Worm (Caenorhabditis elegans): ENCODE measurements around the gene fbxb-24.

The fbxb-24 gene

ce11 chrIII:11908660-11909059 lies at the start of gene fbxb-24:
TSS of gene fbxb-24 (plus strand) at chrIII:11908960.
- TF ChIP-seq ets-4 (tag; optimal IDR thresholded peaks at IDR 0.05) (no peak), che-1 (tag; optimal IDR thresholded peaks at IDR 0.05) (no peak), hlh-8 (tag; optimal IDR thresholded peaks at IDR 0.05) (no peak), ceh-31 (tag; optimal IDR thresholded peaks at IDR 0.05) (no peak), T23F11.4 (GFP tag; optimal IDR thresholded peaks at IDR 0.05) (no peak), pag-3 (tag; optimal IDR thresholded peaks at IDR 0.05; ENCODE audit: borderline replicate concordance) (no peak), ceh-45 (GFP tag; IDR thresholded peaks at IDR 0.05) (no peak), nhr-232 (tag; optimal IDR thresholded peaks at IDR 0.05) (no peak), nhr-11 (tag; optimal IDR thresholded peaks at IDR 0.05) (no peak), tbx-2 (tag; optimal IDR thresholded peaks at IDR 0.05) (no peak), ceh-6 (GFP tag; optimal IDR thresholded peaks at IDR 0.05) (no peak), ceh-48 (tag; optimal IDR thresholded peaks at IDR 0.05) (no peak), K09A11.1 (tag; optimal IDR thresholded peaks at IDR 0.05; ENCODE audit: insufficient read depth) (no peak), hlh-6 (tag; optimal IDR thresholded peaks at IDR 0.05) (no peak)

DNA sequence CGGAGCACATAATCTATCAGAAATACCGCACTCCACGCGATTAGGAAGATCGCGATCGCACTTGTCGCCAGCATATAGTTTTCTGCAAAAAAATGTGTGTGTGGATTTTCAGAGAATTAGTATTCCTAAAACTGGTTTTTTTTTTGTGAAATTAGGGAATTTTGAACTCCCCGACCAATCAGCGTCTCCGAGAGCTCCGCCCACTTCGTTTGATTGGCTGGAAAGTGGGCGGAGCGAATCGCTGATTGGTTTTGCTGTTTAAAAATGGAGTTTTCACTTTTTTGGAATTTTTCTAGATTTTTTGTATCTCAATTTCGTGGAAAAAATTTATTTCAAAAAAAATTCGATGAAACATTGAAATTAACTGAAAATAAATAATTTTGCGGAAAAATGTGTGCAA lies 47.6 kb upstream of the fbxb-24 start:
- TF ChIP-seq ceh-9 (tag; optimal IDR thresholded peaks at IDR 0.05) (no peak), ceh-31 (tag; optimal IDR thresholded peaks at IDR 0.05) (no peak), hlh-13 (GFP tag; optimal IDR thresholded peaks at IDR 0.05) (no peak), nfya-1 (tag; optimal IDR thresholded peaks at IDR 0.05) (peak; percentile 91), K09A11.1 (tag; optimal IDR thresholded peaks at IDR 0.05; ENCODE audit: insufficient read depth) (no peak)

DNA sequence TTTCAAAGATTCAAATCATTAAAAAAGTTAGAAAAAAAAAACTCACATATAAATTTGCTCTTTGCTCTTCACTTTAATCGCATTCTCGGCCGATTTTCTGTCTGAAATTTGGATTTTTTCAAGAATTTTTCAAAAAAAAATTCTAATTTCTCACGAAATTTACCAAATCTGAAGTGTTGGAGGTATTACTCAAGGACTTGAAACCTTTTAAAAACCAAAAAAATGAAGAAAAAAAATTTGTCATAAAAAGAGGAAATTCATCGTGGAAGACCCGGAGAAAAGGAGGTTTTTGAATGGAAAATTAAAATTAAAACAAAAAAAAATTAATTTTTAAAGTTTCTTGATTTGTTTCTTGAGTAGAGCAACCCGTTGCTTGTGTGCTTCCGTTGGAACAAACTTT lies 46.6 kb upstream of the fbxb-24 start, which contains the start of gene Y56A3A.2:
Gene Y56A3A.2 (minus strand): TSS at position 101 of the 400 bp plus-strand sequence.
- TF ChIP-seq hlh-30 (tag; optimal IDR thresholded peaks at IDR 0.05; ENCODE audit: insufficient read depth) (no peak), ceh-18 (tag; optimal IDR thresholded peaks at IDR 0.05) (no peak), dmd-4 (tag; optimal IDR thresholded peaks at IDR 0.05; ENCODE audit: borderline replicate concordance) (no peak), ceh-9 (tag; optimal IDR thresholded peaks at IDR 0.05) (no peak), fkh-10 (GFP tag; optimal IDR thresholded peaks at IDR 0.05) (no peak), pros-1 (tag; optimal IDR thresholded peaks at IDR 0.05) (no peak), hlh-13 (GFP tag; optimal IDR thresholded peaks at IDR 0.05) (no peak), ceh-2 (tag; optimal IDR thresholded peaks at IDR 0.05) (no peak), tbx-2 (tag; optimal IDR thresholded peaks at IDR 0.05) (no peak), gmeb-2 (tag; optimal IDR thresholded peaks at IDR 0.05) (no peak), unc-42 (tag; optimal IDR thresholded peaks at IDR 0.05) (no peak), ztf-16 (tag; optimal IDR thresholded peaks at IDR 0.05) (no peak)

DNA sequence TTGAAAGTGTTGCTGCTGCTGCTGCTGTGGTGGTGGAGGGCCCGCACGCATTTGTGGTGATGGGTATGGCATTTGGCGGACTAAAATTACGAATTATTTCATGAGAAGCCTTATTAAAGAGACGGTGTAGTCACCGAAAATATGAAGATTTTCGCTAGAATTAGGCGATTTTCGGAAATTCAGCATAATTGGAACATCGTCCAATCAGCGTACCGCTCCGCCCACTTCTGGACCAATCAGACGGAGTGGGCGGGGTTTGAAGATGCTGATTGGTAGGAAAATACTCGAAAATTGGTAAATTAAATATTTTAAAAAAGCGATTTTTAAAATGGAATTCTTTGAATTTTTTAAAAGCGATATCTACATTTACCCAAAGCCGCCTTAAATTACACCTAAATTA lies 42.6 kb upstream of the fbxb-24 start:
- TF ChIP-seq pqm-1 (tag; optimal IDR thresholded peaks at IDR 0.05) (no peak), nfya-1 (tag; optimal IDR thresholded peaks at IDR 0.05) (peak; percentile 46)

- TF ChIP-seq nfya-1 (tag; optimal IDR thresholded peaks at IDR 0.05) (no peak), sox-2 (GFP tag; IDR thresholded peaks at IDR 0.05) (no peak)
Observed at ce11 chrIII:11869231-11869912, 39.4 kb upstream of the fbxb-24 start, which contains the start of gene taf-12. TSS of gene taf-12 (minus strand) at chrIII:11869281.

- TF ChIP-seq elt-2 (tag; optimal IDR thresholded peaks at IDR 0.05) (peak; percentile 53), ceh-18 (tag; optimal IDR thresholded peaks at IDR 0.05) (peak; percentile 68), unc-42 (tag; optimal IDR thresholded peaks at IDR 0.05) (peak; percentile 82), pqm-1 (tag; optimal IDR thresholded peaks at IDR 0.05) (peak; percentile 41), ceh-19 (GFP tag; optimal IDR thresholded peaks at IDR 0.05) (peak; percentile 49), ceh-9 (tag; optimal IDR thresholded peaks at IDR 0.05) (no peak), ztf-16 (tag; optimal IDR thresholded peaks at IDR 0.05) (no peak), hlh-6 (tag; optimal IDR thresholded peaks at IDR 0.05) (peak; percentile 52), tbx-2 (tag; optimal IDR thresholded peaks at IDR 0.05) (peak; percentile 94), rnt-1 (tag; optimal IDR thresholded peaks at IDR 0.05) (peak; percentile 95), ceh-14 (tag; optimal IDR thresholded peaks at IDR 0.05) (peak; percentile 44), hlh-8 (tag; optimal IDR thresholded peaks at IDR 0.05) (peak; percentile 66), C38D4.7 (GFP tag; optimal IDR thresholded peaks at IDR 0.05) (peak; percentile 12), C08G9.2 (tag; optimal IDR thresholded peaks at IDR 0.05) (peak; percentile 93), lin-11 (tag; optimal IDR thresholded peaks at IDR 0.05) (no peak), tbx-7 (tag; optimal IDR thresholded peaks at IDR 0.05) (peak; percentile 69), ceh-31 (tag; optimal IDR thresholded peaks at IDR 0.05) (peak; percentile 98), eyg-1 (tag; optimal IDR thresholded peaks at IDR 0.05) (peak; percentile 45), nfya-1 (tag; optimal IDR thresholded peaks at IDR 0.05) (peak; percentile 90), lim-6 (tag; optimal IDR thresholded peaks at IDR 0.05) (peak; percentile 57), ceh-34 (tag; optimal IDR thresholded peaks at IDR 0.05) (peak; percentile 55), sox-2 (GFP tag; IDR thresholded peaks at IDR 0.05) (no peak)
Observed at ce11 chrIII:11870009-11870408, 38.8 kb upstream of the fbxb-24 start.

All from whole organism, late embryonic.